ENCODE assay signal across 3 worm cellular contexts in the genomic region with DNA sequence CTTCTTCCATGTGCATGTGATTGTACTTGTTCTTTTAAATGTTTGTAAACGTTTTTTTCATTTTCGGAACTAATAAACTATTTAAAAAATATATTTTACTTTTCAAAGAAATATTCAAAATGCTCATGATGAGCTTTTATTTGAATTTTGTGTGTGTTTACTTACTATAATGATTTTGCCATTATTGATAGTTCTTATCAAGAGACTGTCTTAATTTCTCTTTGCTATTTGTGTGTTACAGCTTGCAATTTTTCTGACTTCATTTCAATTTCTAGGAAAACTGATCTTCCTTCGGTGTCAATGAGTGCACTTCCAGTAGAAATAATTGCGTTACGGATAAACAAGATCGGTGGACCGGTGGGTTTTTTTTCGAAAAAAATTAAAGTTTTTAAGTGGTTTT.
A peak's percentile ranks its signal among the peaks of the same experiment; 100 is the strongest.
TF ChIP-seq lines count a peak whose summit lies in the region.

A gene (plus strand): TSS at position 301 of the 400 bp plus-strand sequence.

TF ChIP-seq in whole organism, L2 larva, 48 proteins besides CTCF, POLR2A, EP300 and RAD21:
- no peak for TF ChIP-seq C34F6.9 (tag; optimal IDR thresholded peaks at IDR 0.05; lab: Kevin White, UChicago)
- TF ChIP-seq fos-1 (tag; optimal IDR thresholded peaks at IDR 0.05; lab: Kevin White, UChicago) = peak; percentile 24

TF ChIP-seq in whole organism, L3 larva, 47 proteins besides CTCF, POLR2A, EP300 and RAD21:
- TF ChIP-seq ama-1 (optimal IDR thresholded peaks at IDR 0.05; lab: Kevin White, UChicago) = no peak
- no peak for TF ChIP-seq hmg-11 (tag; optimal IDR thresholded peaks at IDR 0.05; lab: Kevin White, UChicago)
- TF ChIP-seq ZK546.5 (tag; optimal IDR thresholded peaks at IDR 0.05; lab: Kevin White, UChicago) = no peak
- TF ChIP-seq lin-39 (tag; optimal IDR thresholded peaks at IDR 0.05; lab: Kevin White, UChicago) = no peak
- no peak for TF ChIP-seq nhr-12 (tag; optimal IDR thresholded peaks at IDR 0.05; lab: Kevin White, UChicago)
- TF ChIP-seq elt-2 (tag; optimal IDR thresholded peaks at IDR 0.05; lab: Kevin White, UChicago) = peak; percentile 1
- no peak for TF ChIP-seq elt-3 (tag; optimal IDR thresholded peaks at IDR 0.05; lab: Kevin White, UChicago)

TF ChIP-seq in whole organism, L4 larva, 104 proteins besides CTCF, POLR2A, EP300 and RAD21:
- TF ChIP-seq mep-1 (tag; optimal IDR thresholded peaks at IDR 0.05; lab: Kevin White, UChicago) (no peak), gei-8 (GFP tag; optimal IDR thresholded peaks at IDR 0.05; lab: Kevin White, UChicago) (no peak), daf-16 (GFP tag; optimal IDR thresholded peaks at IDR 0.05; lab: Kevin White, UChicago) (no peak), daf-16 (tag; optimal IDR thresholded peaks at IDR 0.05; lab: Kevin White, UChicago) (peak; percentile 43), lim-7 (GFP tag; IDR thresholded peaks at IDR 0.05; lab: Robert Waterston, UW) (no peak), F44E2.7 (GFP tag; IDR thresholded peaks at IDR 0.05; lab: Robert Waterston, UW) (no peak), F49E8.2 (tag; optimal IDR thresholded peaks at IDR 0.05; lab: Kevin White, UChicago; ENCODE audit: borderline replicate concordance) (no peak)
